Fruit fly (Drosophila melanogaster) whole organism, prepupa: ENCODE data around the gene CG13842.
A peak's percentile ranks its signal among the peaks of the same experiment; 100 is the strongest.

Source experiments
- Blimp-1 ChIP-seq: fragments of 200-800 bp; sonication (Bioruptor generic); optimal IDR thresholded peaks from 3 replicates; lab custom pipeline; 2017; ENCODE audit warnings: missing biosample characterization, missing genetic modification characterization, mild to moderate bottlenecking, moderate library complexity, missing genetic modification reagents
- CG11294 ChIP-seq: fragments of 200-800 bp; sonication (Bioruptor generic); IDR thresholded peaks from 2 replicates; pipeline ENCODE4 v1.3.6; 2022; ENCODE audit warnings: missing biosample characterization, missing genetic modification characterization
- CG31627 ChIP-seq: fragments of 200-800 bp; sonication (Bioruptor generic); optimal IDR thresholded peaks from 3 replicates; lab custom pipeline; 2016; ENCODE audit warnings: missing biosample characterization, missing genetic modification characterization
- CG6808 ChIP-seq: fragments of 200-800 bp; sonication (Bioruptor generic); optimal IDR thresholded peaks from 3 replicates; lab custom pipeline; 2017; ENCODE audit warnings: missing biosample characterization, missing genetic modification characterization, mild to moderate bottlenecking, moderate library complexity, missing genetic modification reagents
- Gug ChIP-seq: fragments of 200-800 bp; sonication (Bioruptor generic); IDR thresholded peaks from 2 replicates; pipeline ENCODE4 v1.3.6; 2022; ENCODE audit warnings: missing biosample characterization, missing genetic modification characterization
- Smox ChIP-seq: fragments of 200-800 bp; sonication (Bioruptor generic); optimal IDR thresholded peaks from 3 replicates; lab custom pipeline; 2016; ENCODE audit warnings: missing biosample characterization, missing genetic modification characterization
- fd59A ChIP-seq: fragments of 200-800 bp; sonication (Bioruptor generic); optimal IDR thresholded peaks from 2 replicates; lab custom pipeline; 2017; ENCODE audit warnings: missing biosample characterization, mild to moderate bottlenecking, missing genetic modification characterization, missing genetic modification reagents
- fd85E ChIP-seq: fragments of 200-800 bp; sonication (Bioruptor generic); optimal IDR thresholded peaks from 3 replicates; lab custom pipeline; 2016; ENCODE audit warnings: missing biosample characterization, missing genetic modification characterization

- TF ChIP-seq CG11294 (GFP tag; lab: Robert Waterston, UW) (peak; percentile 14; the same call in 1 of the 2 replicates), Gug (GFP tag; lab: Robert Waterston, UW) (0 out of 2 replicates have a peak, but pooled peaks have one; percentile 27), fd85E (no peak), fd59A (no peak), CG31627 (GFP tag; lab: Kevin White, UChicago) (peak; percentile 25), Blimp-1 (no peak), CG6808 (no peak), Smox (GFP tag; lab: Kevin White, UChicago) (peak; percentile 37)
These were observed 38.5 kb downstream of the CG13842 start for dm6 chr3R:22668622-22669021.
